Worm (Caenorhabditis elegans) whole organism, L4 larva: ENCODE results near the gene F28F5.4.

Source experiments
- D1046.2 ChIP-seq: fragments of 200-800 bp; sonication (Bioruptor generic); IDR thresholded peaks from 2 replicates; pipeline ENCODE4 v1.3.6; 2022; ENCODE audit warnings: missing genetic modification characterization, missing compliant biosample characterization
- F10B5.3 ChIP-seq: sonication (generic microtip); optimal IDR thresholded peaks from 2 replicates; lab custom pipeline; 2016; ENCODE audit warnings: mild to moderate bottlenecking, missing genetic modification characterization, missing compliant biosample characterization
- F37D6.2 ChIP-seq: sonication (generic microtip); optimal IDR thresholded peaks from 2 replicates; lab custom pipeline; 2016; ENCODE audit warnings: mild to moderate bottlenecking, missing genetic modification characterization, missing compliant biosample characterization
- R02D3.7 ChIP-seq: fragments of 150-350 bp; sonication (generic microtip); optimal IDR thresholded peaks from 3 replicates; lab custom pipeline; 2014; ENCODE audit warnings: missing biosample characterization, missing genetic modification characterization
- T20F7.1 ChIP-seq: fragments of 200-800 bp; sonication (Bioruptor generic); optimal IDR thresholded peaks from 2 replicates; lab custom pipeline; 2018; ENCODE audit warnings: mild to moderate bottlenecking, missing genetic modification characterization, missing compliant biosample characterization
- T26A8.4 ChIP-seq: fragments of 200-800 bp; sonication (Bioruptor generic); IDR thresholded peaks from 2 replicates; pipeline ENCODE4 v1.3.6; 2022; ENCODE audit warnings: missing genetic modification characterization, missing compliant biosample characterization
- Y105C5A.15 ChIP-seq: fragments of 200-800 bp; sonication (Bioruptor generic); IDR thresholded peaks from 2 replicates; pipeline ENCODE4 v1.3.6; 2022; ENCODE audit warnings: missing genetic modification characterization, missing compliant biosample characterization
- Y75B8A.6 ChIP-seq: fragments of 200-800 bp; sonication (Bioruptor generic); IDR thresholded peaks from 2 replicates; pipeline ENCODE4 v1.3.6; 2022; ENCODE audit warnings: missing genetic modification reagents, missing genetic modification characterization, missing compliant biosample characterization
- ZK337.2 ChIP-seq: fragments of 200-800 bp; sonication (Bioruptor generic); IDR thresholded peaks from 2 replicates; pipeline ENCODE4 v1.3.6; 2022; ENCODE audit warnings: missing genetic modification reagents, missing genetic modification characterization, missing compliant biosample characterization
- aha-1 ChIP-seq: fragments of 150-350 bp; peaks from one replicate; lab custom pipeline; 2014; ENCODE audit warnings: missing biosample characterization, missing genetic modification characterization
- aly-2 ChIP-seq: sonication (generic microtip); optimal IDR thresholded peaks from 2 replicates; lab custom pipeline; 2018; ENCODE audit warnings: missing biosample characterization, missing genetic modification characterization
- arid-1 ChIP-seq: fragments of 200-800 bp; sonication (Bioruptor generic); conservative IDR thresholded peaks from 2 replicates; pipeline ENCODE4 v1.3.6; 2022; ENCODE audit warnings: missing genetic modification reagents, missing genetic modification characterization, missing compliant biosample characterization
- attf-4 ChIP-seq: sonication (generic microtip); optimal IDR thresholded peaks from 3 replicates; lab custom pipeline; 2017; ENCODE audit warnings: missing biosample characterization, missing genetic modification characterization
- ceh-20 ChIP-seq: fragments of 200-800 bp; sonication (Bioruptor generic); IDR thresholded peaks from 2 replicates; pipeline ENCODE4 v1.3.6; 2022; ENCODE audit warnings: missing genetic modification reagents, missing genetic modification characterization, missing compliant biosample characterization
- ceh-28 ChIP-seq: fragments of 150-350 bp; optimal IDR thresholded peaks from 2 replicates; lab custom pipeline; 2014; ENCODE audit warnings: missing biosample characterization, missing genetic modification reagents, missing genetic modification characterization
- ceh-44 ChIP-seq: fragments of 200-800 bp; sonication (Bioruptor generic); IDR thresholded peaks from 2 replicates; pipeline ENCODE4 v1.3.6; 2022; ENCODE audit warnings: missing genetic modification reagents, missing genetic modification characterization, missing compliant biosample characterization
- ceh-62 ChIP-seq: sonication (generic microtip); optimal IDR thresholded peaks from 2 replicates; lab custom pipeline; 2017; ENCODE audit warnings: missing biosample characterization, missing genetic modification characterization
- ceh-82 ChIP-seq: sonication (generic microtip); optimal IDR thresholded peaks from 2 replicates; lab custom pipeline; 2017; ENCODE audit warnings: missing biosample characterization, missing genetic modification characterization
- cey-2 ChIP-seq: sonication (generic microtip); optimal IDR thresholded peaks from 3 replicates; lab custom pipeline; 2017; ENCODE audit warnings: missing genetic modification characterization, mild to moderate bottlenecking, missing compliant biosample characterization, antibody characterized with exemption, borderline replicate concordance; ENCODE audit not compliant: insufficient read depth
- daf-12 ChIP-seq: fragments of 150-350 bp; optimal IDR thresholded peaks from 2 replicates; lab custom pipeline; 2014; ENCODE audit warnings: missing biosample characterization, missing genetic modification reagents, missing genetic modification characterization
- daf-19 ChIP-seq: fragments of 200-800 bp; sonication (Bioruptor generic); conservative IDR thresholded peaks from 2 replicates; pipeline ENCODE4 v1.3.6; 2022; ENCODE audit warnings: missing genetic modification characterization, missing compliant biosample characterization
- hif-1 ChIP-seq, 2 experiments: sonication (generic microtip); optimal IDR thresholded peaks; 2 replicates each; lab custom pipeline; 2016 to 2017; ENCODE audit warnings: missing compliant biosample characterization in 2 of 2, missing genetic modification characterization in 2 of 2, missing genetic modification reagents in 2 of 2, missing genotype in 2 of 2, mild to moderate bottlenecking in 1 of 2
- hlh-11 ChIP-seq: fragments of 200-800 bp; sonication (Bioruptor generic); optimal IDR thresholded peaks from 2 replicates; lab custom pipeline; 2018; ENCODE audit warnings: mild to moderate bottlenecking, missing genetic modification characterization, missing compliant biosample characterization
- jun-1 ChIP-seq: fragments of 150-350 bp; optimal IDR thresholded peaks from 2 replicates; lab custom pipeline; 2014; ENCODE audit warnings: missing biosample characterization, missing genetic modification reagents, missing genetic modification characterization
- lin-13 ChIP-seq: fragments of 150-350 bp; optimal IDR thresholded peaks from 2 replicates; lab custom pipeline; 2014; ENCODE audit warnings: missing biosample characterization, missing genetic modification reagents, missing genetic modification characterization
- lin-38 ChIP-seq: fragments of 200-800 bp; sonication (Bioruptor generic); IDR thresholded peaks from 2 replicates; pipeline ENCODE4 v1.3.6; 2022; ENCODE audit warnings: missing genetic modification reagents, missing genetic modification characterization, missing compliant biosample characterization
- madf-9 ChIP-seq: fragments of 200-800 bp; sonication (Bioruptor generic); conservative IDR thresholded peaks from 2 replicates; pipeline ENCODE4 v1.3.6; 2022; ENCODE audit warnings: missing genetic modification reagents, missing genetic modification characterization, missing compliant biosample characterization
- mdl-1 ChIP-seq, 2 experiments: fragments of 150-350 bp in 1 of 2; sonication (generic microtip) in 1 of 2; optimal IDR thresholded peaks; 2 replicates each; lab custom pipeline; 2014 to 2017; ENCODE audit warnings: missing biosample characterization in 2 of 2, missing genetic modification characterization in 2 of 2
- mes-2 ChIP-seq: sonication (generic microtip); optimal IDR thresholded peaks from 2 replicates; lab custom pipeline; 2016; ENCODE audit warnings: missing genotype, mild to moderate bottlenecking, missing genetic modification characterization, missing compliant biosample characterization; ENCODE audit not compliant: poor library complexity, severe bottlenecking
- mxl-2 ChIP-seq: fragments of 200-800 bp; sonication (Bioruptor generic); conservative IDR thresholded peaks from 2 replicates; pipeline ENCODE4 v1.3.6; 2022; ENCODE audit warnings: missing genetic modification reagents, missing genetic modification characterization, missing compliant biosample characterization
- mxl-3 ChIP-seq: fragments of 200-800 bp; sonication (Bioruptor generic); optimal IDR thresholded peaks from 2 replicates; lab custom pipeline; 2018; ENCODE audit warnings: mild to moderate bottlenecking, missing genetic modification characterization, missing compliant biosample characterization
- nhr-10 ChIP-seq: fragments of 150-350 bp; optimal IDR thresholded peaks from 2 replicates; lab custom pipeline; 2014; ENCODE audit warnings: missing biosample characterization, missing genetic modification characterization
- nhr-102 ChIP-seq: sonication (generic microtip); optimal IDR thresholded peaks from 2 replicates; lab custom pipeline; 2016; ENCODE audit warnings: mild to moderate bottlenecking, missing genetic modification characterization, moderate library complexity, missing compliant biosample characterization
- nhr-11 ChIP-seq: fragments of 150-350 bp; optimal IDR thresholded peaks from 2 replicates; lab custom pipeline; 2014; ENCODE audit warnings: missing biosample characterization, missing genetic modification characterization
- nhr-111 ChIP-seq: fragments of 200-800 bp; sonication (Bioruptor generic); optimal IDR thresholded peaks from 2 replicates; lab custom pipeline; 2018; ENCODE audit warnings: mild to moderate bottlenecking, missing genetic modification characterization, missing compliant biosample characterization
- nhr-25 ChIP-seq: sonication (generic microtip); optimal IDR thresholded peaks from 2 replicates; lab custom pipeline; 2017; ENCODE audit warnings: missing genetic modification characterization, mild to moderate bottlenecking, missing compliant biosample characterization, antibody characterized with exemption, moderate library complexity, borderline replicate concordance; ENCODE audit not compliant: insufficient read depth
- nhr-28 ChIP-seq: fragments of 150-350 bp; optimal IDR thresholded peaks from 2 replicates; lab custom pipeline; 2014; ENCODE audit warnings: missing biosample characterization, missing genetic modification characterization
- nhr-42 ChIP-seq: fragments of 200-800 bp; sonication (Bioruptor generic); IDR thresholded peaks from 2 replicates; pipeline ENCODE4 v1.3.6; 2022; ENCODE audit warnings: missing genetic modification characterization, missing compliant biosample characterization
- nhr-48 ChIP-seq: sonication (generic microtip); optimal IDR thresholded peaks from 2 replicates; lab custom pipeline; 2016; ENCODE audit warnings: mild to moderate bottlenecking, missing genetic modification characterization, missing compliant biosample characterization
- nhr-76 ChIP-seq: fragments of 150-350 bp; optimal IDR thresholded peaks from 2 replicates; lab custom pipeline; 2014; ENCODE audit warnings: missing biosample characterization, missing genetic modification characterization
- nhr-77 ChIP-seq: fragments of 150-350 bp; optimal IDR thresholded peaks from 2 replicates; lab custom pipeline; 2014; ENCODE audit warnings: missing biosample characterization, missing genetic modification characterization
- php-3 ChIP-seq: fragments of 200-800 bp; sonication (Bioruptor generic); IDR thresholded peaks from 2 replicates; pipeline ENCODE4 v1.3.6; 2022; ENCODE audit warnings: missing genetic modification reagents, missing genetic modification characterization, missing compliant biosample characterization
- rbr-2 ChIP-seq: sonication (generic microtip); optimal IDR thresholded peaks from 2 replicates; lab custom pipeline; 2016; ENCODE audit warnings: missing genotype, missing genetic modification characterization, missing compliant biosample characterization
- sdz-12 ChIP-seq: fragments of 200-800 bp; sonication (Bioruptor generic); optimal IDR thresholded peaks from 2 replicates; lab custom pipeline; 2018; ENCODE audit warnings: mild to moderate bottlenecking, missing genetic modification characterization, missing compliant biosample characterization
- spr-1 ChIP-seq: sonication (generic microtip); optimal IDR thresholded peaks from 2 replicates; lab custom pipeline; 2016; ENCODE audit warnings: mild to moderate bottlenecking, missing genetic modification characterization, missing compliant biosample characterization
- spr-3 ChIP-seq: fragments of 200-800 bp; sonication (Bioruptor generic); optimal IDR thresholded peaks from 2 replicates; lab custom pipeline; 2018; ENCODE audit warnings: mild to moderate bottlenecking, missing genetic modification characterization, missing compliant biosample characterization
- tra-1 ChIP-seq: fragments of 200-800 bp; sonication (Bioruptor generic); IDR thresholded peaks from 2 replicates; pipeline ENCODE4 v1.3.6; 2022; ENCODE audit warnings: missing genetic modification reagents, missing genetic modification characterization, missing compliant biosample characterization
- unc-130 ChIP-seq: sonication (generic microtip); optimal IDR thresholded peaks from 2 replicates; lab custom pipeline; 2016; ENCODE audit warnings: missing genetic modification reagents, missing genetic modification characterization, missing compliant biosample characterization
- unc-39 ChIP-seq: sonication (generic microtip); optimal IDR thresholded peaks from 2 replicates; lab custom pipeline; 2017; ENCODE audit warnings: missing biosample characterization, missing genetic modification characterization
- zip-11 ChIP-seq: fragments of 200-800 bp; sonication (Bioruptor generic); IDR thresholded peaks from 2 replicates; pipeline ENCODE4 v1.3.6; 2022; ENCODE audit warnings: missing genetic modification characterization, missing compliant biosample characterization
- ztf-11 ChIP-seq: fragments of 150-350 bp; optimal IDR thresholded peaks from 2 replicates; lab custom pipeline; 2014; ENCODE audit warnings: missing biosample characterization, missing genetic modification characterization
- ztf-7 ChIP-seq: fragments of 150-350 bp; optimal IDR thresholded peaks from 2 replicates; lab custom pipeline; 2014; ENCODE audit warnings: missing biosample characterization, missing genetic modification characterization

Gene F28F5.4

ce11 chrIII:6857390-6857848 lies 40.6 kb upstream of the F28F5.4 start:
- TF ChIP-seq ceh-28 (tag; lab: Kevin White, UChicago) (no peak), aha-1 (tag; lab: Kevin White, UChicago) (peak; percentile 74), R02D3.7 (tag; lab: Kevin White, UChicago) (no peak), zip-11 (GFP tag; lab: Robert Waterston, UW) (no peak), nhr-10 (tag; lab: Kevin White, UChicago) (peak; percentile 69), T20F7.1 (peak; percentile 52), nhr-42 (no peak), spr-3 (GFP tag; lab: Kevin White, UChicago) (no peak), unc-130 (GFP tag; lab: Kevin White, UChicago) (no peak), nhr-76 (no peak), ZK337.2 (GFP tag; lab: Robert Waterston, UW) (no peak), mxl-3 (peak; percentile 10), sdz-12 (GFP tag; lab: Kevin White, UChicago) (no peak), T26A8.4 (GFP tag; lab: Robert Waterston, UW) (no peak), lin-13 (GFP tag; lab: Kevin White, UChicago) (no peak), madf-9 (GFP tag; lab: Robert Waterston, UW) (no peak), daf-12 (no peak), F37D6.2 (tag; lab: Kevin White, UChicago) (no peak), spr-1 (no peak), lin-38 (GFP tag; lab: Robert Waterston, UW) (peak; percentile 23; the same call in 1 of the 2 replicates), ceh-44 (GFP tag; lab: Robert Waterston, UW) (no peak), nhr-11 (peak; percentile 43), jun-1 (tag; lab: Kevin White, UChicago) (peak; percentile 43), ceh-20 (GFP tag; lab: Robert Waterston, UW) (no peak), nhr-25 (no peak), nhr-77 (peak; percentile 71), nhr-111 (GFP tag; lab: Kevin White, UChicago) (no peak), nhr-28 (tag; lab: Kevin White, UChicago) (peak; percentile 71), mdl-1 (tag; optimal IDR thresholded peaks at IDR 0.05; lab: Kevin White, UChicago) (peak; percentile 65 to 86), mxl-2 (GFP tag; lab: Robert Waterston, UW) (no peak), tra-1 (GFP tag; lab: Robert Waterston, UW) (0 out of 2 replicates have a peak, but pooled peaks have one; percentile 15), ceh-82 (no peak), Y105C5A.15 (GFP tag; lab: Robert Waterston, UW) (no peak), php-3 (GFP tag; lab: Robert Waterston, UW) (no peak), F10B5.3 (tag; lab: Kevin White, UChicago) (no peak), Y75B8A.6 (GFP tag; lab: Robert Waterston, UW) (no peak), daf-19 (GFP tag; lab: Robert Waterston, UW) (no peak), rbr-2 (tag; lab: Kevin White, UChicago) (no peak), D1046.2 (no peak), hif-1 (tag; optimal IDR thresholded peaks at IDR 0.05; lab: Kevin White, UChicago) (peak in 1 of 2 experiments; percentile 7), ztf-11 (tag; lab: Kevin White, UChicago) (no peak), ztf-7 (no peak), attf-4 (tag; lab: Kevin White, UChicago) (no peak), hlh-11 (peak; percentile 82), mes-2 (peak; percentile 28), nhr-102 (tag; lab: Kevin White, UChicago) (no peak), cey-2 (no peak), nhr-48 (tag; lab: Kevin White, UChicago) (peak; percentile 70), ceh-62 (tag; lab: Kevin White, UChicago) (no peak), unc-39 (tag; lab: Kevin White, UChicago) (no peak), aly-2 (no peak), arid-1 (GFP tag; lab: Robert Waterston, UW) (no peak)
